Worm (Caenorhabditis elegans): Measurements from ENCODE around the gene F49F1.18.
"Not testable (repeated sequence)": the region's sequence is repeated elsewhere in the genome, so short reads cannot be mapped to it uniquely, and the experiment has no call there.

F49F1.18 gene

ce11 chrIV:4140265-4140664 lies at the start of gene F49F1.18:
Gene F49F1.18, minus strand, starts transcription at chrIV:4140365.
- no peak for TF ChIP-seq ceh-8 (GFP tag; optimal IDR thresholded peaks at IDR 0.05)
- TF ChIP-seq sox-4 (tag; optimal IDR thresholded peaks at IDR 0.05) = no peak
- TF ChIP-seq C04F5.9 (tag; optimal IDR thresholded peaks at IDR 0.05) = no peak
- no peak for TF ChIP-seq ceh-63 (GFP tag; optimal IDR thresholded peaks at IDR 0.05)
- no peak for TF ChIP-seq C34B4.2 (tag; optimal IDR thresholded peaks at IDR 0.05)
- TF ChIP-seq hlh-17 (GFP tag; optimal IDR thresholded peaks at IDR 0.05; ENCODE audit: borderline replicate concordance) = no peak
- TF ChIP-seq dpl-1 (GFP tag; optimal IDR thresholded peaks at IDR 0.05) = no peak
- TF ChIP-seq xbp-1 (tag; optimal IDR thresholded peaks at IDR 0.05) = no peak
- no peak for TF ChIP-seq mef-2 (tag; optimal IDR thresholded peaks at IDR 0.05)
- no peak for TF ChIP-seq irx-1 (tag; optimal IDR thresholded peaks at IDR 0.05)
- TF ChIP-seq nhr-237 (tag; optimal IDR thresholded peaks at IDR 0.05) = no peak
- no peak for TF ChIP-seq ces-1 (GFP tag; optimal IDR thresholded peaks at IDR 0.05)
- TF ChIP-seq zag-1 (tag; optimal IDR thresholded peaks at IDR 0.05) = no peak
- no peak for TF ChIP-seq lin-39 (tag; optimal IDR thresholded peaks at IDR 0.05)
- TF ChIP-seq snpc-4 (tag; optimal IDR thresholded peaks at IDR 0.05) = no peak
- TF ChIP-seq nhr-85 (tag) = no peak
- no peak for TF ChIP-seq swsn-7 (tag; optimal IDR thresholded peaks at IDR 0.05)
- TF ChIP-seq dsc-1 (tag; optimal IDR thresholded peaks at IDR 0.05) = no peak
- TF ChIP-seq skn-1 (tag; optimal IDR thresholded peaks at IDR 0.05) = no peak
- TF ChIP-seq elt-3 (tag; optimal IDR thresholded peaks at IDR 0.05) = no peak

ce11 chrIV:4186099-4186498 lies 45.9 kb upstream of the F49F1.18 start, which contains the start of gene K08D10.11:
Gene K08D10.11, minus strand, starts transcription at chrIV:4186199.
- TF ChIP-seq irx-1, nhr-28, rnt-1 (tag; optimal IDR thresholded peaks at IDR 0.05): not testable (repeated sequence)

ce11 chrIV:4184767-4185166 lies 44.6 kb upstream of the F49F1.18 start:
- peak; percentile 87 for TF ChIP-seq unc-98 (GFP tag; IDR thresholded peaks at IDR 0.05)
- TF ChIP-seq mab-9 (GFP tag; IDR thresholded peaks at IDR 0.05) = peak; percentile 92
- TF ChIP-seq nhr-47 (tag; optimal IDR thresholded peaks at IDR 0.05) = peak; percentile 74
- TF ChIP-seq lin-15B (tag; optimal IDR thresholded peaks at IDR 0.05) = peak; percentile 27
- TF ChIP-seq fkh-8 (tag; optimal IDR thresholded peaks at IDR 0.05) = peak; percentile 16
- peak; percentile 64 to 76 for TF ChIP-seq lsy-2 (tag; optimal IDR thresholded peaks at IDR 0.05)
- peak; percentile 97 for TF ChIP-seq ceh-88 (GFP tag; IDR thresholded peaks at IDR 0.05)
- peak; percentile 22 for TF ChIP-seq dsc-1 (tag; optimal IDR thresholded peaks at IDR 0.05)
- TF ChIP-seq nhr-90 (tag; optimal IDR thresholded peaks at IDR 0.05; ENCODE audit: poor library complexity) = peak; percentile 45
- TF ChIP-seq unc-86 (tag; optimal IDR thresholded peaks at IDR 0.05) = peak; percentile 22
- TF ChIP-seq lin-14 (GFP tag; optimal IDR thresholded peaks at IDR 0.05) = peak; percentile 45
- peak; percentile 62 for TF ChIP-seq rnt-1 (tag; optimal IDR thresholded peaks at IDR 0.05)
- TF ChIP-seq nhr-71 (tag; optimal IDR thresholded peaks at IDR 0.05) = peak; percentile 74
- peak; percentile 98 for TF ChIP-seq isw-1 (GFP tag; IDR thresholded peaks at IDR 0.05)
- TF ChIP-seq nhr-19 (GFP tag; conservative IDR thresholded peaks at IDR 0.05) = peak; percentile 98
- TF ChIP-seq swsn-7 (tag; optimal IDR thresholded peaks at IDR 0.05) = peak; percentile 40
- TF ChIP-seq efl-1 (optimal IDR thresholded peaks at IDR 0.05) = peak; percentile 47 to 71
- TF ChIP-seq efl-1 (GFP tag; optimal IDR thresholded peaks at IDR 0.05 in 1 of 2) = peak; percentile 74 to 97
- TF ChIP-seq dpl-1 (GFP tag; optimal IDR thresholded peaks at IDR 0.05) = peak; percentile 43 to 71 (median 64)
- TF ChIP-seq F16B12.6 (tag; optimal IDR thresholded peaks at IDR 0.05) = peak; percentile 46
- TF ChIP-seq tbx-2 (tag; optimal IDR thresholded peaks at IDR 0.05) = peak; percentile 44
- TF ChIP-seq xbp-1 (tag; optimal IDR thresholded peaks at IDR 0.05) = peak; percentile 42
- peak; percentile 40 for TF ChIP-seq nhr-20 (tag; optimal IDR thresholded peaks at IDR 0.05)
- peak; percentile 66 for TF ChIP-seq nhr-85 (tag)
- TF ChIP-seq lin-35 (GFP tag; optimal IDR thresholded peaks at IDR 0.05) = peak; percentile 58 to 71
- TF ChIP-seq grh-1 (GFP tag; IDR thresholded peaks at IDR 0.05) = peak; percentile 99
- peak; percentile 31 for TF ChIP-seq egl-13 (tag; optimal IDR thresholded peaks at IDR 0.05)
- TF ChIP-seq snu-23 (GFP tag; optimal IDR thresholded peaks at IDR 0.05) = peak; percentile 47

Data from whole organism, L1 larva.